Worm (Caenorhabditis elegans) whole organism, L4 larva: ENCODE measurements around the gene Y32F6A.4.

Source experiments
- F44E2.7 ChIP-seq: fragments of 200-800 bp; sonication (Bioruptor generic); IDR thresholded peaks from 2 replicates; pipeline ENCODE4 v2.1.2; 2022; ENCODE audit warnings: missing genetic modification characterization, missing compliant biosample characterization
- F49E8.2 ChIP-seq: sonication (generic microtip); optimal IDR thresholded peaks from 2 replicates; lab custom pipeline; 2016; ENCODE audit warnings: missing compliant biosample characterization, mild to moderate bottlenecking, missing genetic modification characterization, borderline replicate concordance
- R02D3.7 ChIP-seq: fragments of 150-350 bp; sonication (generic microtip); optimal IDR thresholded peaks from 3 replicates; lab custom pipeline; 2014; ENCODE audit warnings: missing biosample characterization, missing genetic modification characterization
- Y75B8A.6 ChIP-seq: fragments of 200-800 bp; sonication (Bioruptor generic); IDR thresholded peaks from 2 replicates; pipeline ENCODE4 v1.3.6; 2022; ENCODE audit warnings: missing genetic modification reagents, missing genetic modification characterization, missing compliant biosample characterization
- aha-1 ChIP-seq: fragments of 150-350 bp; peaks from one replicate; lab custom pipeline; 2014; ENCODE audit warnings: missing biosample characterization, missing genetic modification characterization
- arid-1 ChIP-seq: fragments of 200-800 bp; sonication (Bioruptor generic); conservative IDR thresholded peaks from 2 replicates; pipeline ENCODE4 v1.3.6; 2022; ENCODE audit warnings: missing genetic modification reagents, missing genetic modification characterization, missing compliant biosample characterization
- ceh-20 ChIP-seq: fragments of 200-800 bp; sonication (Bioruptor generic); IDR thresholded peaks from 2 replicates; pipeline ENCODE4 v1.3.6; 2022; ENCODE audit warnings: missing genetic modification reagents, missing genetic modification characterization, missing compliant biosample characterization
- ceh-44 ChIP-seq: fragments of 200-800 bp; sonication (Bioruptor generic); IDR thresholded peaks from 2 replicates; pipeline ENCODE4 v1.3.6; 2022; ENCODE audit warnings: missing genetic modification reagents, missing genetic modification characterization, missing compliant biosample characterization
- ceh-62 ChIP-seq: sonication (generic microtip); optimal IDR thresholded peaks from 2 replicates; lab custom pipeline; 2017; ENCODE audit warnings: missing biosample characterization, missing genetic modification characterization
- ctbp-1 ChIP-seq: fragments of 200-800 bp; sonication (Bioruptor generic); IDR thresholded peaks from 2 replicates; pipeline ENCODE4 v1.3.6; 2022; ENCODE audit warnings: missing genetic modification reagents, missing genetic modification characterization, missing compliant biosample characterization
- daf-12 ChIP-seq: fragments of 150-350 bp; optimal IDR thresholded peaks from 2 replicates; lab custom pipeline; 2014; ENCODE audit warnings: missing biosample characterization, missing genetic modification reagents, missing genetic modification characterization
- daf-16 ChIP-seq, 3 experiments: sonication (generic microtip); optimal IDR thresholded peaks; 2 replicates each; lab custom pipeline; 2016 to 2017; ENCODE audit warnings: missing genetic modification characterization in 3 of 3, missing genetic modification reagents in 3 of 3, mild to moderate bottlenecking in 2 of 3, missing compliant biosample characterization in 2 of 3, missing biosample characterization in 1 of 3, moderate library complexity in 1 of 3
- daf-8 ChIP-seq: fragments of 200-800 bp; sonication (Bioruptor generic); IDR thresholded peaks from 2 replicates; pipeline ENCODE4 v1.3.6; 2022; ENCODE audit warnings: missing genetic modification characterization, missing compliant biosample characterization
- dmd-9 ChIP-seq: fragments of 200-800 bp; sonication (Bioruptor generic); IDR thresholded peaks from 2 replicates; pipeline ENCODE4 v1.3.6; 2022; ENCODE audit warnings: missing genetic modification reagents, missing genetic modification characterization, missing compliant biosample characterization
- egl-27 ChIP-seq: sonication (generic microtip); optimal IDR thresholded peaks from 3 replicates; lab custom pipeline; 2017; ENCODE audit warnings: missing biosample characterization, missing genetic modification reagents, missing genetic modification characterization
- egl-43 ChIP-seq: fragments of 200-800 bp; sonication (Bioruptor generic); IDR thresholded peaks from 2 replicates; pipeline ENCODE4 v1.3.6; 2022; ENCODE audit warnings: missing genetic modification reagents, missing genetic modification characterization, missing compliant biosample characterization
- fos-1 ChIP-seq: fragments of 150-350 bp; optimal IDR thresholded peaks from 2 replicates; lab custom pipeline; 2014; ENCODE audit warnings: missing biosample characterization, missing genetic modification characterization
- gei-8 ChIP-seq: fragments of 200-800 bp; sonication (Bioruptor generic); optimal IDR thresholded peaks from 2 replicates; lab custom pipeline; 2018; ENCODE audit warnings: mild to moderate bottlenecking, missing genetic modification characterization, missing compliant biosample characterization
- hif-1 ChIP-seq, 2 experiments: sonication (generic microtip); optimal IDR thresholded peaks; 2 replicates each; lab custom pipeline; 2016 to 2017; ENCODE audit warnings: missing compliant biosample characterization in 2 of 2, missing genetic modification characterization in 2 of 2, missing genetic modification reagents in 2 of 2, missing genotype in 2 of 2, mild to moderate bottlenecking in 1 of 2
- jun-1 ChIP-seq: fragments of 150-350 bp; optimal IDR thresholded peaks from 2 replicates; lab custom pipeline; 2014; ENCODE audit warnings: missing biosample characterization, missing genetic modification reagents, missing genetic modification characterization
- madf-5 ChIP-seq, 2 experiments: fragments of 200-800 bp; sonication (Bioruptor generic); IDR thresholded peaks; 2 replicates each; pipeline ENCODE4 v1.3.6; 2022; ENCODE audit warnings: missing compliant biosample characterization in 2 of 2, missing genetic modification characterization in 2 of 2
- madf-9 ChIP-seq: fragments of 200-800 bp; sonication (Bioruptor generic); conservative IDR thresholded peaks from 2 replicates; pipeline ENCODE4 v1.3.6; 2022; ENCODE audit warnings: missing genetic modification reagents, missing genetic modification characterization, missing compliant biosample characterization
- nhr-10 ChIP-seq: fragments of 150-350 bp; optimal IDR thresholded peaks from 2 replicates; lab custom pipeline; 2014; ENCODE audit warnings: missing biosample characterization, missing genetic modification characterization
- nhr-237 ChIP-seq: sonication (generic microtip); optimal IDR thresholded peaks from 2 replicates; lab custom pipeline; 2017; ENCODE audit warnings: missing biosample characterization, missing genetic modification characterization
- nhr-25 ChIP-seq: sonication (generic microtip); optimal IDR thresholded peaks from 2 replicates; lab custom pipeline; 2017; ENCODE audit warnings: missing genetic modification characterization, mild to moderate bottlenecking, missing compliant biosample characterization, antibody characterized with exemption, moderate library complexity, borderline replicate concordance; ENCODE audit not compliant: insufficient read depth
- nhr-41 ChIP-seq: fragments of 200-800 bp; sonication (Bioruptor generic); IDR thresholded peaks from 2 replicates; pipeline ENCODE4 v1.3.6; 2022; ENCODE audit warnings: missing genetic modification reagents, missing genetic modification characterization, missing compliant biosample characterization
- nhr-6 ChIP-seq: fragments of 150-350 bp; optimal IDR thresholded peaks from 2 replicates; lab custom pipeline; 2014; ENCODE audit warnings: missing biosample characterization, missing genetic modification characterization
- rbr-2 ChIP-seq: sonication (generic microtip); optimal IDR thresholded peaks from 2 replicates; lab custom pipeline; 2016; ENCODE audit warnings: missing genotype, missing genetic modification characterization, missing compliant biosample characterization
- saeg-2 ChIP-seq: fragments of 200-800 bp; sonication (Bioruptor generic); IDR thresholded peaks from 2 replicates; pipeline ENCODE4 v1.3.6; 2022; ENCODE audit warnings: missing genetic modification reagents, missing genetic modification characterization, missing compliant biosample characterization
- set-16 ChIP-seq: fragments of 200-800 bp; sonication (Bioruptor generic); IDR thresholded peaks from 2 replicates; pipeline ENCODE4 v1.3.6; 2022; ENCODE audit warnings: missing genetic modification reagents, missing genetic modification characterization, missing compliant biosample characterization
- tra-1 ChIP-seq: fragments of 200-800 bp; sonication (Bioruptor generic); IDR thresholded peaks from 2 replicates; pipeline ENCODE4 v1.3.6; 2022; ENCODE audit warnings: missing genetic modification reagents, missing genetic modification characterization, missing compliant biosample characterization
- vab-7 ChIP-seq: fragments of 200-800 bp; sonication (Bioruptor generic); IDR thresholded peaks from 2 replicates; pipeline ENCODE4 v1.3.6; 2022; ENCODE audit warnings: missing genetic modification reagents, missing genetic modification characterization, missing compliant biosample characterization
- zag-1 ChIP-seq: fragments of 150-350 bp; optimal IDR thresholded peaks from 2 replicates; lab custom pipeline; 2014; ENCODE audit warnings: missing biosample characterization, missing genetic modification characterization
- ztf-11 ChIP-seq: fragments of 150-350 bp; optimal IDR thresholded peaks from 2 replicates; lab custom pipeline; 2014; ENCODE audit warnings: missing biosample characterization, missing genetic modification characterization

Y32F6A.4 gene

ce11 chrV:10420843-10421242, 13.0 kb downstream of the Y32F6A.4 start:
- peak; percentile 96 for TF ChIP-seq set-16
- TF ChIP-seq madf-5 (GFP tag; IDR thresholded peaks at IDR 0.05; lab: Robert Waterston, UW) = peak in 1 of 2 experiments; percentile 59; a peak in 1 of 4 replicates

ce11 chrV:10418961-10419360, 14.9 kb downstream of the Y32F6A.4 start, which contains the start of gene F15H10.5:
F15H10.5 (minus strand) TSS chrV:10419061.
- no peak for TF ChIP-seq madf-9 (GFP tag; lab: Robert Waterston, UW)
- no peak for TF ChIP-seq rbr-2
- no peak for TF ChIP-seq zag-1
- TF ChIP-seq vab-7 (GFP tag; lab: Robert Waterston, UW) = no peak
- no peak for TF ChIP-seq daf-8 (GFP tag; lab: Robert Waterston, UW)
- TF ChIP-seq ctbp-1 (GFP tag; lab: Robert Waterston, UW) = no peak
- TF ChIP-seq R02D3.7 = no peak
- TF ChIP-seq fos-1 = no peak
- TF ChIP-seq egl-27 (tag; lab: Kevin White, UChicago) = no peak
- no peak for TF ChIP-seq F49E8.2 (tag; lab: Kevin White, UChicago)
- no peak for TF ChIP-seq Y75B8A.6 (GFP tag; lab: Robert Waterston, UW)
- no peak for TF ChIP-seq egl-43
- no peak for TF ChIP-seq F44E2.7 (GFP tag; lab: Robert Waterston, UW)
- TF ChIP-seq dmd-9 (GFP tag; lab: Robert Waterston, UW) = no peak

DNA sequence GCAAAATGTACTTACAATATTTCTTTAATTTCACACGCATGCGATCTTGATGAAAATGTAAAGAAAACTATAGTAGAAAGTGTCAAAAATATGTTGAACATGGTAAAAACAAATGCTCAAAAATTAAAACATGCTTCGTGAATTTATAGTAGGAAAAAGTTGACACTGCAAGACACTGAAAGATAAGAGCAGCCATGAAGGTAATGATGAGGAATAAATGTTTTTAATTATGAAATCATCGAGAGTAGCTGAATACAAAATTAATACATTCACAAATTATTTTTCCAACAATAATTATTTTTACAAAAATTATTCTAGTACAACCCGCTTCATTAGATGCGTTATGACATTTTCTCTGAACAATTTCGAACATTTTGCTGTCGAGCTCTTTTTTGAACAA, 16.9 kb downstream of the Y32F6A.4 start, which contains the start of gene F15H10.10:
Gene F15H10.10, minus strand, starts transcription at position 101 of the 400 bp plus-strand sequence.
- TF ChIP-seq gei-8 (GFP tag; lab: Kevin White, UChicago) = no peak
- TF ChIP-seq aha-1 = no peak
- no peak for TF ChIP-seq daf-12 (tag; lab: Kevin White, UChicago)
- TF ChIP-seq ceh-62 (tag; lab: Kevin White, UChicago) = no peak
- TF ChIP-seq nhr-10 (tag; lab: Kevin White, UChicago) = no peak
- TF ChIP-seq daf-16 (GFP tag; optimal IDR thresholded peaks at IDR 0.05; lab: Kevin White, UChicago) = no peak
- TF ChIP-seq daf-16 (tag; optimal IDR thresholded peaks at IDR 0.05; lab: Kevin White, UChicago) = no peak
- no peak for TF ChIP-seq F49E8.2 (tag; lab: Kevin White, UChicago)
- TF ChIP-seq zag-1 = no peak

- TF ChIP-seq jun-1 (tag; lab: Kevin White, UChicago) (no peak), ceh-20 (GFP tag; lab: Robert Waterston, UW) (no peak), ceh-62 (tag; lab: Kevin White, UChicago) (no peak), saeg-2 (GFP tag; lab: Robert Waterston, UW) (no peak), ztf-11 (tag; lab: Kevin White, UChicago) (no peak), egl-27 (tag; lab: Kevin White, UChicago) (no peak), nhr-41 (GFP tag; lab: Robert Waterston, UW) (no peak), dmd-9 (GFP tag; lab: Robert Waterston, UW) (no peak), fos-1 (no peak), nhr-25 (tag; lab: Kevin White, UChicago) (no peak)
Measured at ce11 chrV:10414610-10415009, 19.3 kb downstream of the Y32F6A.4 start, which contains the start of gene F15H10.9. F15H10.9 (minus strand) TSS chrV:10414710.

ce11 chrV:10410030-10410713, 23.7 kb downstream of the Y32F6A.4 start, which contains the start of gene F15H10.12:
F15H10.12 (minus strand) TSS chrV:10410080.
- TF ChIP-seq aha-1 (peak; percentile 92), nhr-237 (tag; lab: Kevin White, UChicago) (no peak)

- TF ChIP-seq ceh-44 (GFP tag; lab: Robert Waterston, UW) = no peak
- TF ChIP-seq nhr-6 (tag; lab: Kevin White, UChicago) = no peak
- no peak for TF ChIP-seq hif-1 (tag; optimal IDR thresholded peaks at IDR 0.05; lab: Kevin White, UChicago)
- no peak for TF ChIP-seq tra-1
- TF ChIP-seq arid-1 (GFP tag; lab: Robert Waterston, UW) = no peak
- no peak for TF ChIP-seq ceh-62 (tag; lab: Kevin White, UChicago)
- no peak for TF ChIP-seq set-16
Measured at ce11 chrV:10406313-10406712, 27.6 kb downstream of the Y32F6A.4 start, which contains the start of gene F15H10.7. F15H10.7 (minus strand) TSS chrV:10406413.
